Worm (Caenorhabditis elegans) whole organism, L4 larva: Measurements from ENCODE around the gene sra-31.

Experiments used
- lin-39 ChIP-seq: fragments of 150-350 bp; optimal IDR thresholded peaks from 2 replicates; lab custom pipeline; 2014; ENCODE audit warnings: missing biosample characterization, missing genetic modification reagents, missing genetic modification characterization
- mxl-3 ChIP-seq: fragments of 200-800 bp; sonication (Bioruptor generic); optimal IDR thresholded peaks from 2 replicates; lab custom pipeline; 2018; ENCODE audit warnings: mild to moderate bottlenecking, missing genetic modification characterization, missing compliant biosample characterization
- zfp-2 ChIP-seq: sonication (generic microtip); optimal IDR thresholded peaks from 2 replicates; lab custom pipeline; 2016; ENCODE audit warnings: mild to moderate bottlenecking, missing genetic modification characterization, missing compliant biosample characterization

- TF ChIP-seq lin-39 (tag; lab: Kevin White, UChicago) (no peak), mxl-3 (GFP tag; lab: Kevin White, UChicago) (no peak), zfp-2 (tag; lab: Kevin White, UChicago) (no peak)
These were observed 23.6 kb downstream of the sra-31 start, which contains the start of gene wrn-1 for ce11 chrII:6554677-6555076.
